Worm (Caenorhabditis elegans) whole organism, midembryonic: Measurements from ENCODE around the gene msrp-3.
"Not testable (repeated sequence)": the region's sequence is repeated elsewhere in the genome, so short reads cannot be mapped to it uniquely, and the experiment has no call there.

Experiments
- T22C8.4 ChIP-seq: fragments of 200-800 bp; sonication (Bioruptor generic); IDR thresholded peaks from 2 replicates; pipeline ENCODE4 v1.3.6; 2022; ENCODE audit warnings: missing genetic modification characterization, missing compliant biosample characterization
- cog-1 ChIP-seq: sonication (generic microtip); optimal IDR thresholded peaks from 2 replicates; lab custom pipeline; 2016; ENCODE audit warnings: missing genetic modification characterization, missing compliant biosample characterization
- flt-1 ChIP-seq: fragments of 200-800 bp; sonication (Bioruptor generic); IDR thresholded peaks from 2 replicates; pipeline ENCODE4 v1.3.6; 2022; ENCODE audit warnings: missing genetic modification characterization, missing compliant biosample characterization
- klf-2 ChIP-seq: fragments of 200-800 bp; sonication (Bioruptor generic); conservative IDR thresholded peaks from 2 replicates; pipeline ENCODE4 v1.3.6; 2022; ENCODE audit warnings: missing genetic modification reagents, missing genetic modification characterization, missing compliant biosample characterization
- med-1 ChIP-seq: sonication (generic microtip); optimal IDR thresholded peaks from 2 replicates; lab custom pipeline; 2017; ENCODE audit warnings: missing genetic modification characterization, mild to moderate bottlenecking, missing compliant biosample characterization, antibody characterized with exemption, missing genetic modification reagents; ENCODE audit not compliant: insufficient read depth
- ref-1 ChIP-seq: fragments of 200-800 bp; sonication (Bioruptor generic); conservative IDR thresholded peaks from 2 replicates; pipeline ENCODE4 v1.3.6; 2022; ENCODE audit warnings: missing genetic modification reagents, missing genetic modification characterization, missing compliant biosample characterization
- tab-1 ChIP-seq: fragments of 200-800 bp; sonication (Bioruptor generic); IDR thresholded peaks from 2 replicates; pipeline ENCODE4 v1.3.6; 2022; ENCODE audit warnings: missing genetic modification characterization, missing compliant biosample characterization
- ztf-23 ChIP-seq: fragments of 200-800 bp; sonication (Bioruptor generic); IDR thresholded peaks from 2 replicates; pipeline ENCODE4 v1.3.6; 2022; ENCODE audit warnings: missing genetic modification reagents, missing genetic modification characterization, missing compliant biosample characterization
- ztf-29 ChIP-seq: fragments of 200-800 bp; sonication (Bioruptor generic); IDR thresholded peaks from 2 replicates; pipeline ENCODE4 v1.3.6; 2022; ENCODE audit warnings: missing genetic modification reagents, missing genetic modification characterization, missing compliant biosample characterization

Gene msrp-3

ce11 chrII:822730-823129, 8.1 kb upstream of the msrp-3 start, which contains the start of gene msrp-4:
Gene msrp-4, minus strand, starts transcription at chrII:822830.
- not testable (repeated sequence) for TF ChIP-seq klf-2 (GFP tag; lab: Robert Waterston, UW); med-1; ztf-29 (GFP tag; lab: Robert Waterston, UW)

ce11 chrII:821514-821913, 6.9 kb upstream of the msrp-3 start, which contains the start of gene F46F5.8:
Gene F46F5.8, minus strand, starts transcription at chrII:821614.
- TF ChIP-seq flt-1 (GFP tag; lab: Robert Waterston, UW) (no peak), T22C8.4 (GFP tag; lab: Robert Waterston, UW) (no peak), klf-2 (GFP tag; lab: Robert Waterston, UW) (no peak), cog-1 (tag; lab: Kevin White, UChicago) (no peak), tab-1 (GFP tag; lab: Robert Waterston, UW) (no peak), med-1 (no peak), ztf-29 (GFP tag; lab: Robert Waterston, UW) (no peak), ztf-23 (GFP tag; lab: Robert Waterston, UW) (no peak), ref-1 (GFP tag; lab: Robert Waterston, UW) (no peak)

- TF ChIP-seq ref-1 (GFP tag; lab: Robert Waterston, UW) (no peak), med-1 (no peak), T22C8.4 (GFP tag; lab: Robert Waterston, UW) (no peak), ztf-29 (GFP tag; lab: Robert Waterston, UW) (no peak), ztf-23 (GFP tag; lab: Robert Waterston, UW) (no peak), tab-1 (GFP tag; lab: Robert Waterston, UW) (no peak), flt-1 (GFP tag; lab: Robert Waterston, UW) (no peak), cog-1 (tag; lab: Kevin White, UChicago) (no peak), klf-2 (GFP tag; lab: Robert Waterston, UW) (no peak)
Observed at ce11 chrII:820519-820918, 5.9 kb upstream of the msrp-3 start, which contains the start of gene F46F5.7. Gene F46F5.7, minus strand, starts transcription at chrII:820619.

- no peak for TF ChIP-seq flt-1 (GFP tag; lab: Robert Waterston, UW)
- no peak for TF ChIP-seq tab-1 (GFP tag; lab: Robert Waterston, UW)
- no peak for TF ChIP-seq cog-1 (tag; lab: Kevin White, UChicago)
- no peak for TF ChIP-seq klf-2 (GFP tag; lab: Robert Waterston, UW)
- TF ChIP-seq med-1, result no peak
Observed at ce11 chrII:812917-813316, 1.7 kb downstream of the msrp-3 start, which contains the start of gene F46F5.5. Gene F46F5.5, minus strand, starts transcription at chrII:813017.

ce11 chrII:808457-808856, 6.2 kb downstream of the msrp-3 start, which contains the start of gene F46F5.11:
Gene F46F5.11, plus strand, starts transcription at chrII:808757.
- TF ChIP-seq klf-2 (GFP tag; lab: Robert Waterston, UW) (no peak), med-1 (no peak), ztf-23 (GFP tag; lab: Robert Waterston, UW) (no peak), T22C8.4 (GFP tag; lab: Robert Waterston, UW) (no peak), flt-1 (GFP tag; lab: Robert Waterston, UW) (no peak), ztf-29 (GFP tag; lab: Robert Waterston, UW) (no peak), tab-1 (GFP tag; lab: Robert Waterston, UW) (no peak), cog-1 (tag; lab: Kevin White, UChicago) (no peak), ref-1 (GFP tag; lab: Robert Waterston, UW) (no peak)

- TF ChIP-seq ztf-29 (GFP tag; lab: Robert Waterston, UW) (no peak), cog-1 (tag; lab: Kevin White, UChicago) (no peak), klf-2 (GFP tag; lab: Robert Waterston, UW) (no peak)
Observed at ce11 chrII:803009-803408, 11.6 kb downstream of the msrp-3 start, which contains the start of gene F46F5.13. Gene F46F5.13, plus strand, starts transcription at chrII:803309.

- TF ChIP-seq klf-2 (GFP tag; lab: Robert Waterston, UW), result no peak
- no peak for TF ChIP-seq med-1
- TF ChIP-seq ref-1 (GFP tag; lab: Robert Waterston, UW), result no peak
- no peak for TF ChIP-seq tab-1 (GFP tag; lab: Robert Waterston, UW)
- no peak for TF ChIP-seq cog-1 (tag; lab: Kevin White, UChicago)
- no peak for TF ChIP-seq T22C8.4 (GFP tag; lab: Robert Waterston, UW)
- no peak for TF ChIP-seq ztf-29 (GFP tag; lab: Robert Waterston, UW)
- TF ChIP-seq flt-1 (GFP tag; lab: Robert Waterston, UW), result no peak
- no peak for TF ChIP-seq ztf-23 (GFP tag; lab: Robert Waterston, UW)
Observed at ce11 chrII:799700-800099, 14.9 kb downstream of the msrp-3 start, which contains the start of gene F46F5.14. Gene F46F5.14, plus strand, starts transcription at chrII:800000.

ce11 chrII:797445-797844, 17.2 kb downstream of the msrp-3 start:
- no peak for TF ChIP-seq ztf-29 (GFP tag; lab: Robert Waterston, UW)
- no peak for TF ChIP-seq ztf-23 (GFP tag; lab: Robert Waterston, UW)
- no peak for TF ChIP-seq klf-2 (GFP tag; lab: Robert Waterston, UW)
- TF ChIP-seq med-1, result no peak
- TF ChIP-seq ref-1 (GFP tag; lab: Robert Waterston, UW), result no peak

ce11 chrII:796916-797315, 17.7 kb downstream of the msrp-3 start:
- TF ChIP-seq med-1, result no peak
- no peak for TF ChIP-seq T22C8.4 (GFP tag; lab: Robert Waterston, UW)

- no peak for TF ChIP-seq ref-1 (GFP tag; lab: Robert Waterston, UW)
- TF ChIP-seq klf-2 (GFP tag; lab: Robert Waterston, UW), result no peak
- TF ChIP-seq ztf-29 (GFP tag; lab: Robert Waterston, UW), result no peak
- no peak for TF ChIP-seq T22C8.4 (GFP tag; lab: Robert Waterston, UW)
- TF ChIP-seq cog-1 (tag; lab: Kevin White, UChicago), result no peak
Observed at ce11 chrII:791828-792227, 22.8 kb downstream of the msrp-3 start, which contains the start of gene F46F5.1. Gene F46F5.1, minus strand, starts transcription at chrII:791928.
